Fruit fly (Drosophila melanogaster): Measurements from ENCODE around the gene CG32221.
A peak's percentile ranks its signal among the peaks of the same experiment; 100 is the strongest.

Gene CG32221

dm6 chr3L:19845047-19845906 lies 10.8 kb downstream of the CG32221 start, which contains the start of gene Papss:
Gene Papss (plus strand): TSS chr3L:19845293.
- no peak for TF ChIP-seq CG30431 (GFP tag; optimal IDR thresholded peaks at IDR 0.05)
- TF ChIP-seq Oli (tag; optimal IDR thresholded peaks at IDR 0.05), result no peak
- TF ChIP-seq gce (GFP tag; IDR thresholded peaks at IDR 0.05), result no peak
- no peak for TF ChIP-seq CG13123 (GFP tag; optimal IDR thresholded peaks at IDR 0.05)
- TF ChIP-seq CG2889 (GFP tag; IDR thresholded peaks at IDR 0.05), result no peak
- TF ChIP-seq Opbp (GFP tag; IDR thresholded peaks at IDR 0.05; ENCODE audit: partially characterized antibody), result peak; percentile 85
- peak; percentile 67 for TF ChIP-seq trem (tag; optimal IDR thresholded peaks at IDR 0.05)
- TF ChIP-seq CG43689 (GFP tag; IDR thresholded peaks at IDR 0.05), result no peak
- TF ChIP-seq Tbp (GFP tag; optimal IDR thresholded peaks at IDR 0.05), result no peak
- TF ChIP-seq sug (tag; optimal IDR thresholded peaks at IDR 0.05), result no peak
- no peak for TF ChIP-seq ac (GFP tag; optimal IDR thresholded peaks at IDR 0.05)
- no peak for TF ChIP-seq fd102C (GFP tag; optimal IDR thresholded peaks at IDR 0.05)
- TF ChIP-seq nom (GFP tag; optimal IDR thresholded peaks at IDR 0.05), result no peak
- TF ChIP-seq ab (GFP tag; optimal IDR thresholded peaks at IDR 0.05), result no peak
- TF ChIP-seq dmrt11E (tag; optimal IDR thresholded peaks at IDR 0.05), result peak; percentile 19
- TF ChIP-seq Xrp1 (GFP tag; IDR thresholded peaks at IDR 0.05), result peak; percentile 58
- no peak for TF ChIP-seq CG5245 (GFP tag; optimal IDR thresholded peaks at IDR 0.05)
- TF ChIP-seq CG14014 (GFP tag; IDR thresholded peaks at IDR 0.05), result no peak; the same call in 1 of the 2 replicates
- no peak for TF ChIP-seq Lpt (GFP tag; optimal IDR thresholded peaks at IDR 0.05)
- TF ChIP-seq tin (GFP tag; optimal IDR thresholded peaks at IDR 0.05), result no peak
- TF ChIP-seq CG8281 (tag; optimal IDR thresholded peaks at IDR 0.05), result no peak
- TF ChIP-seq corto (GFP tag; optimal IDR thresholded peaks at IDR 0.05), result no peak
- peak; percentile 77 to 94 for TF ChIP-seq crp (GFP tag; optimal IDR thresholded peaks at IDR 0.05)
- no peak for TF ChIP-seq CG17802 (tag; optimal IDR thresholded peaks at IDR 0.05)
- TF ChIP-seq Nf-YB (GFP tag; optimal IDR thresholded peaks at IDR 0.05), result no peak
- TF ChIP-seq fd96Cb (tag; optimal IDR thresholded peaks at IDR 0.05), result peak; percentile 5
- no peak for TF ChIP-seq Bteb2 (GFP tag; optimal IDR thresholded peaks at IDR 0.05)
- no peak for TF ChIP-seq abd-A (tag; optimal IDR thresholded peaks at IDR 0.05)
- peak; percentile 53 for TF ChIP-seq CG30020 (tag; optimal IDR thresholded peaks at IDR 0.05)
- no peak for TF ChIP-seq Sox100B (GFP tag; optimal IDR thresholded peaks at IDR 0.05)
- TF ChIP-seq stwl (tag; optimal IDR thresholded peaks at IDR 0.05), result no peak
- no peak for TF ChIP-seq Eip74EF (GFP tag; optimal IDR thresholded peaks at IDR 0.05)
- no peak for TF ChIP-seq CG31224 (GFP tag; IDR thresholded peaks at IDR 0.05)
- 0 out of 2 replicates have a peak, but pooled peaks have one; percentile 35 for TF ChIP-seq CG14441 (GFP tag; IDR thresholded peaks at IDR 0.05)
- TF ChIP-seq CG2116 (GFP tag; optimal IDR thresholded peaks at IDR 0.05), result no peak
- peak; percentile 81 for TF ChIP-seq CG16813 (GFP tag; IDR thresholded peaks at IDR 0.05; ENCODE audit: partially characterized antibody)
- TF ChIP-seq CG11696 (GFP tag; IDR thresholded peaks at IDR 0.05), result no peak
- TF ChIP-seq ato (GFP tag; IDR thresholded peaks at IDR 0.05; ENCODE audit: partially characterized antibody), result 0 out of 2 replicates have a peak, but pooled peaks have one; percentile 44
- TF ChIP-seq ci (GFP tag; IDR thresholded peaks at IDR 0.05), result peak; percentile 44; the same call in 1 of the 3 replicates
- TF ChIP-seq B-H2 (GFP tag; optimal IDR thresholded peaks at IDR 0.05), result peak; percentile 10
- peak; percentile 95 for TF ChIP-seq Dll (GFP tag; IDR thresholded peaks at IDR 0.05; ENCODE audit: partially characterized antibody)
- no peak for TF ChIP-seq CG13424 (tag; optimal IDR thresholded peaks at IDR 0.05)
- no peak for TF ChIP-seq scrt (GFP tag; optimal IDR thresholded peaks at IDR 0.05)
- TF ChIP-seq bowl (GFP tag; IDR thresholded peaks at IDR 0.05), result no peak
- TF ChIP-seq Mes4 (GFP tag; optimal IDR thresholded peaks at IDR 0.05), result no peak
- TF ChIP-seq cwo (GFP tag; optimal IDR thresholded peaks at IDR 0.05), result peak; percentile 24
- no peak for TF ChIP-seq en (GFP tag; optimal IDR thresholded peaks at IDR 0.05)
- no peak for TF ChIP-seq Gsc (GFP tag; IDR thresholded peaks at IDR 0.05)
